Worm (Caenorhabditis elegans): ENCODE measurements around the gene math-3.
"Not testable (repeated sequence)": the region's sequence is repeated elsewhere in the genome, so short reads cannot be mapped to it uniquely, and the experiment has no call there.

Gene math-3

ce11 chrII:1752990-1753389 is 18.9 kb upstream of the math-3 start, which contains the start of gene F36H5.9:
Gene F36H5.9, minus strand, starts transcription at chrII:1753090.
- no peak for TF ChIP-seq him-1 (tag; optimal IDR thresholded peaks at IDR 0.05)
- no peak for TF ChIP-seq W03F9.2 (tag; optimal IDR thresholded peaks at IDR 0.05)
- no peak for TF ChIP-seq dao-5 (tag; optimal IDR thresholded peaks at IDR 0.05)

- TF ChIP-seq him-1 (tag; optimal IDR thresholded peaks at IDR 0.05) = no peak
- TF ChIP-seq dao-5 (tag; optimal IDR thresholded peaks at IDR 0.05) = no peak
- no peak for TF ChIP-seq W03F9.2 (tag; optimal IDR thresholded peaks at IDR 0.05)
Observed at ce11 chrII:1756072-1756471, 15.8 kb upstream of the math-3 start, which contains the start of gene F36H5.17. Gene F36H5.17, minus strand, starts transcription at chrII:1756172.

- no peak for TF ChIP-seq him-1 (tag; optimal IDR thresholded peaks at IDR 0.05)
- TF ChIP-seq W03F9.2 (tag; optimal IDR thresholded peaks at IDR 0.05) = no peak
- TF ChIP-seq dao-5 (tag; optimal IDR thresholded peaks at IDR 0.05) = no peak
Observed at ce11 chrII:1756582-1756981, 15.3 kb upstream of the math-3 start, which contains the start of gene fbxb-53. Gene fbxb-53, plus strand, starts transcription at chrII:1756882.

ce11 chrII:1757033-1757432 is 14.9 kb upstream of the math-3 start, which contains the start of gene F36H5.10:
Gene F36H5.10, plus strand, starts transcription at chrII:1757333.
- TF ChIP-seq him-1 (tag; optimal IDR thresholded peaks at IDR 0.05) = no peak
- TF ChIP-seq dao-5 (tag; optimal IDR thresholded peaks at IDR 0.05) = no peak
- TF ChIP-seq W03F9.2 (tag; optimal IDR thresholded peaks at IDR 0.05) = no peak

ce11 chrII:1759602-1760001 is 12.3 kb upstream of the math-3 start, which contains the start of gene F36H5.18:
Gene F36H5.18, plus strand, starts transcription at chrII:1759902.
- TF ChIP-seq him-1 (tag; optimal IDR thresholded peaks at IDR 0.05) (no peak), dao-5 (tag; optimal IDR thresholded peaks at IDR 0.05) (no peak), W03F9.2 (tag; optimal IDR thresholded peaks at IDR 0.05) (no peak)

- TF ChIP-seq him-1 (tag; optimal IDR thresholded peaks at IDR 0.05) (no peak), dao-5 (tag; optimal IDR thresholded peaks at IDR 0.05) (no peak)
Observed at ce11 chrII:1761564-1761963, 10.3 kb upstream of the math-3 start, which contains the start of gene F36H5.4. Gene F36H5.4, plus strand, starts transcription at chrII:1761864.

ce11 chrII:1763072-1763471 is 8.8 kb upstream of the math-3 start, which contains the start of gene math-28:
Gene math-28, plus strand, starts transcription at chrII:1763372.
- no peak for TF ChIP-seq dao-5 (tag; optimal IDR thresholded peaks at IDR 0.05)
- no peak for TF ChIP-seq W03F9.2 (tag; optimal IDR thresholded peaks at IDR 0.05)
- TF ChIP-seq him-1 (tag; optimal IDR thresholded peaks at IDR 0.05) = no peak

ce11 chrII:1766715-1767114 is 5.2 kb upstream of the math-3 start:
- TF ChIP-seq him-1 (tag; optimal IDR thresholded peaks at IDR 0.05) = no peak
- no peak for TF ChIP-seq dao-5 (tag; optimal IDR thresholded peaks at IDR 0.05)
- TF ChIP-seq W03F9.2 (tag; optimal IDR thresholded peaks at IDR 0.05) = no peak

ce11 chrII:1771347-1771746 is 538 bp upstream of the math-3 start, which contains the start of gene math-26:
Gene math-26, plus strand, starts transcription at chrII:1771647.
- not testable (repeated sequence) for TF ChIP-seq him-1, dao-5, W03F9.2 (tag; optimal IDR thresholded peaks at IDR 0.05)

ce11 chrII:1775234-1775633 is 3.3 kb downstream of the math-3 start, which contains the start of gene F36H5.14:
Gene F36H5.14, plus strand, starts transcription at chrII:1775534.
- TF ChIP-seq dao-5, W03F9.2, him-1 (tag; optimal IDR thresholded peaks at IDR 0.05): not testable (repeated sequence)

- no peak for TF ChIP-seq him-1 (tag; optimal IDR thresholded peaks at IDR 0.05)
- TF ChIP-seq W03F9.2 (tag; optimal IDR thresholded peaks at IDR 0.05) = no peak
- no peak for TF ChIP-seq dao-5 (tag; optimal IDR thresholded peaks at IDR 0.05)
Observed at ce11 chrII:1782474-1782873, 10.6 kb downstream of the math-3 start, which contains the start of gene math-4. Gene math-4, minus strand, starts transcription at chrII:1782574.

ce11 chrII:1784799-1785198 is 12.9 kb downstream of the math-3 start, which contains the start of gene C08F1.11:
Gene C08F1.11, minus strand, starts transcription at chrII:1784899.
- TF ChIP-seq him-1 (tag; optimal IDR thresholded peaks at IDR 0.05) = no peak
- TF ChIP-seq dao-5 (tag; optimal IDR thresholded peaks at IDR 0.05) = no peak
- no peak for TF ChIP-seq W03F9.2 (tag; optimal IDR thresholded peaks at IDR 0.05)

ce11 chrII:1786209-1786608 is 14.3 kb downstream of the math-3 start, which contains the start of gene C08F1.10:
Gene C08F1.10, minus strand, starts transcription at chrII:1786309.
- no peak for TF ChIP-seq dao-5 (tag; optimal IDR thresholded peaks at IDR 0.05)
- TF ChIP-seq W03F9.2 (tag; optimal IDR thresholded peaks at IDR 0.05) = no peak
- no peak for TF ChIP-seq him-1 (tag; optimal IDR thresholded peaks at IDR 0.05)

ce11 chrII:1787208-1787607 is 15.3 kb downstream of the math-3 start:
- no peak for TF ChIP-seq him-1 (tag; optimal IDR thresholded peaks at IDR 0.05)
- no peak for TF ChIP-seq W03F9.2 (tag; optimal IDR thresholded peaks at IDR 0.05)
- no peak for TF ChIP-seq dao-5 (tag; optimal IDR thresholded peaks at IDR 0.05)

- TF ChIP-seq him-1 (tag; optimal IDR thresholded peaks at IDR 0.05) (no peak), W03F9.2 (tag; optimal IDR thresholded peaks at IDR 0.05) (no peak), dao-5 (tag; optimal IDR thresholded peaks at IDR 0.05) (no peak)
Observed at ce11 chrII:1788087-1788486, 16.2 kb downstream of the math-3 start, which contains the start of the genes C08F1.6 and fbxb-13. Gene C08F1.6, minus strand, starts transcription at chrII:1788187. Gene fbxb-13, plus strand, starts transcription at chrII:1788277.
